Worm (Caenorhabditis elegans): Measurements from ENCODE around the gene scp-1.

The scp-1 gene

DNA sequence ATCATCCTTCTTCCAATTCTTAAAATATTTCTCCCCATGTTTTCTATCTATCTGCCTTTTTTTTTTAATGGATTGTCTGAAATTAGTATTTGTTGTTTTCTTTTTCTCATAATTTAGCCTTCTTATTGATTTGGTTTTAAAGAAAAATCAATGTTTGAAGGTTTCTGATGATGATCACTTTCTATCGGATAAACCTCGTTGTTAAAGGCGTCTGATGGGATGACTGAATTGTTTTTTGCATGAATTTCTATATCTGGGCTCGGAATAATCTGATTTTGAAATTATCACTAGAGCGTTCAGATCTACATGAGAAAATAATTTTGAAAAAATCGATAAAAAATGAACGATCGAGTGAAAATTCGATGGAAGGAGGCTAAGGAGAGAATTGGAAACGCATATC lies at the start of gene scp-1:
scp-1 (plus strand) TSS at position 301 of the 400 bp plus-strand sequence.
- TF ChIP-seq alr-1 (tag; optimal IDR thresholded peaks at IDR 0.05) (no peak), sem-4 (tag; optimal IDR thresholded peaks at IDR 0.05) (no peak), nhr-11 (tag; optimal IDR thresholded peaks at IDR 0.05) (no peak), aly-2 (tag; optimal IDR thresholded peaks at IDR 0.05) (no peak), unc-62 (GFP tag; optimal IDR thresholded peaks at IDR 0.05) (no peak), Y55F3AM.14 (GFP tag; optimal IDR thresholded peaks at IDR 0.05) (no peak), lin-13 (GFP tag; optimal IDR thresholded peaks at IDR 0.05) (no peak)

DNA sequence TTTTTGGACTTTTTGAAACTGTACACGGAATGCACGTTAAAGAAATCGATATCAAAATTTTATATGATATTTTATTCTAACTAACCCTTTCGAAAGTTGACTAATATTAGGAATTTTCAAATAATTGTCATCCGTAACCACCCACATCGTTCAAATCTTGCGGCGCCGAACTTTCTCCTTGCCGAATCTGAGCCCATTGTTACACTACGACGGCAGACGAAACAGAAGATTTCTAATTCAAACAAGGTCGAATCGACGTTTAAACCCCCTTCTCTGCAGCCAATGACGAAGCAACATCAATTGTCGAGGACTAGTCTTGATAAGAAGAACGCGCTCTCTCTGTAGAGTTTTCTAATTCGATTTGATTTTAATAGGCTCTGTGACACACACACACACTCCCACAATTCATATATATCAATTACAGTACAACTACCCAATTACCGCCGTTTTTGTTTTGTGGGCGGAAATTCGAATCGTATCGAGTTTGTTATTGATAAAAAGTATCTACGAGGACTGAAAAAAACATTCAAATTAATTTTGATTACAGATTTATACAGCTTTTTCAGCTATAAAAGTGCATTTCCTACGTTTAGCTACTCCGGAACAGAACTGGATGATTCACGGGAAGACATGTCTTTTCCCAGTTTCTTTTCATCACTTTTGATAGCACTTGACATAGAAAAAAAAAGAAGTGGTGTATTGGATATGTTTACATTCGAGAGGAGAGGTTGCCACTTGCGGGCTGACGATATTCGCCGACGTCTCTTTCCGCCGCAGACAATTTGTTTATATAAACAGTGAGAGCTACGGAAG lies 49.2 kb upstream of the scp-1 start:
- no peak for TF ChIP-seq zag-1 (tag; optimal IDR thresholded peaks at IDR 0.05)
- TF ChIP-seq peb-1 (tag; optimal IDR thresholded peaks at IDR 0.05) = peak; percentile 56
- TF ChIP-seq mbf-1 (tag; optimal IDR thresholded peaks at IDR 0.05) = no peak
- peak; percentile 45 for TF ChIP-seq F13H6.1 (tag; optimal IDR thresholded peaks at IDR 0.05)
- no peak for TF ChIP-seq ceh-82 (tag; optimal IDR thresholded peaks at IDR 0.05)
- no peak for TF ChIP-seq lin-13 (GFP tag; optimal IDR thresholded peaks at IDR 0.05)
- TF ChIP-seq nhr-21 (tag; optimal IDR thresholded peaks at IDR 0.05) = no peak
- TF ChIP-seq C34F6.9 (tag; optimal IDR thresholded peaks at IDR 0.05) = no peak
- TF ChIP-seq ama-1 (optimal IDR thresholded peaks at IDR 0.05) = peak; percentile 62
- no peak for TF ChIP-seq ceh-16 (tag; optimal IDR thresholded peaks at IDR 0.05)
- peak; percentile 49 for TF ChIP-seq fos-1 (tag; optimal IDR thresholded peaks at IDR 0.05)
- TF ChIP-seq sma-9 (GFP tag; optimal IDR thresholded peaks at IDR 0.05) = peak; percentile 44
- TF ChIP-seq sma-9 (tag; optimal IDR thresholded peaks at IDR 0.05) = no peak
- peak; percentile 13 for TF ChIP-seq nhr-129 (tag; optimal IDR thresholded peaks at IDR 0.05)
- no peak for TF ChIP-seq sem-4 (tag; optimal IDR thresholded peaks at IDR 0.05)
- TF ChIP-seq elt-1 (tag; optimal IDR thresholded peaks at IDR 0.05) = no peak
- TF ChIP-seq unc-39 (tag; optimal IDR thresholded peaks at IDR 0.05) = no peak
- no peak for TF ChIP-seq Y55F3AM.14 (GFP tag; optimal IDR thresholded peaks at IDR 0.05)
- TF ChIP-seq ZK546.5 (tag; optimal IDR thresholded peaks at IDR 0.05) = no peak
- peak; percentile 23 for TF ChIP-seq nhr-6 (tag; optimal IDR thresholded peaks at IDR 0.05)
- peak; percentile 51 for TF ChIP-seq skn-1 (tag; optimal IDR thresholded peaks at IDR 0.05)
- no peak for TF ChIP-seq unc-62 (GFP tag; optimal IDR thresholded peaks at IDR 0.05)
- no peak for TF ChIP-seq egl-27 (tag; optimal IDR thresholded peaks at IDR 0.05)
- no peak for TF ChIP-seq nhr-12 (tag; optimal IDR thresholded peaks at IDR 0.05)
- TF ChIP-seq nhr-77 (tag; optimal IDR thresholded peaks at IDR 0.05) = no peak
- TF ChIP-seq crh-2 (tag; optimal IDR thresholded peaks at IDR 0.05) = peak; percentile 32

DNA sequence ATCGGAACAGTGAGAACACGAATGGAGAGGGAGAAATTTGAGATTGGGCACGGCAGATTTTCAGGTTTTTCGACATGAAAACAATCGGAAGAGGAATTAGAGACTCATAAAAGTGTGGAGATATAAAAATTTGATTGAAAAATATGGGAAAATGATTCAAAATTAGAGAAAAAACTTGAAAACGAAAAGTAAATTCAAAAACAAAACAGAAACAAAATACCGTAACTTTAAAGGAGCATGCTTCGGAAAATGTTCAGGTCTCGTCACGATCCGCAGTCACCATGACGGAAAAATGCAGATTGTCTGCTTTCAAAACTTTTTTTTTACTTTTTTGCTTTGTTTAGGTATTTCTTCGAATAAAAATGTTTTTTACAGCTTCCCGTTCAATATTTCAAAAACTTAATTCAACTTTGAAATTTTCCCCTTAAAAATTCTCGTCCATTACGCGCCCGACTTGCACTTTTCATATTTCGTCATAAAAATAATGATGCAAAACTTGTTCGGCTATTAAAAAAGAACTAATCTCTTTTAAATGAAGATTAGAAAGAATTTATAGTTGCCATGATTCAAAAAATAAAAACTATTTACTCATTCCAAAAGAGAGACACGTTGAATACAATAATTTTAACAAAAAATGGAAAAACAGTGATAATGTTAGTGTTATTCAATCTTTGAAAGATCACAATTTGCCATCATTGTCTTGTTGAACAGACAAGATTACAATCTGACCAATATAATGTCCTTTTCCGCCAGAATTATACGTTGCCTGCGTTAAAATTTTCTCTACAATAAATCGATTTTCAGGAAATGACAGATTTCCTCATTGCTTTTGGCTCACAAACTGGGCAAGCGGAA lies 48.4 kb upstream of the scp-1 start, which contains the start of gene mtrr-1:
mtrr-1 (plus strand) TSS at position 805 of the 855 bp plus-strand sequence.
- TF ChIP-seq fos-1 (tag; optimal IDR thresholded peaks at IDR 0.05) = peak; percentile 6
- TF ChIP-seq zag-1 (tag; optimal IDR thresholded peaks at IDR 0.05) = no peak
- TF ChIP-seq sma-9 (GFP tag; optimal IDR thresholded peaks at IDR 0.05) = peak; percentile 53
- TF ChIP-seq sma-9 (tag; optimal IDR thresholded peaks at IDR 0.05) = no peak
- no peak for TF ChIP-seq nhr-10 (tag; optimal IDR thresholded peaks at IDR 0.05)
- peak; percentile 2 for TF ChIP-seq C34F6.9 (tag; optimal IDR thresholded peaks at IDR 0.05)
- peak; percentile 48 for TF ChIP-seq mab-5 (tag; optimal IDR thresholded peaks at IDR 0.05)
- TF ChIP-seq lsy-2 (tag; optimal IDR thresholded peaks at IDR 0.05) = peak in 1 of 2 experiments; percentile 86
- TF ChIP-seq crh-2 (tag; optimal IDR thresholded peaks at IDR 0.05) = peak; percentile 30
- TF ChIP-seq nhr-25 (tag; optimal IDR thresholded peaks at IDR 0.05) = peak; percentile 3
- TF ChIP-seq ztf-11 (tag; optimal IDR thresholded peaks at IDR 0.05) = no peak
- peak; percentile 11 for TF ChIP-seq lin-13 (GFP tag; optimal IDR thresholded peaks at IDR 0.05)
- no peak for TF ChIP-seq dmd-4 (tag; optimal IDR thresholded peaks at IDR 0.05)
- TF ChIP-seq elt-3 (tag; optimal IDR thresholded peaks at IDR 0.05) = no peak
- peak; percentile 66 for TF ChIP-seq unc-55 (GFP tag; optimal IDR thresholded peaks at IDR 0.05)
- TF ChIP-seq ama-1 (optimal IDR thresholded peaks at IDR 0.05) = peak; percentile 58
- TF ChIP-seq nhr-77 (tag; optimal IDR thresholded peaks at IDR 0.05) = no peak
- no peak for TF ChIP-seq nhr-23 (tag; optimal IDR thresholded peaks at IDR 0.05)
- TF ChIP-seq ztf-4 (tag; optimal IDR thresholded peaks at IDR 0.05) = peak; percentile 52
